Worm (Caenorhabditis elegans) whole organism, L3 larva: ENCODE measurements around the gene mnk-1.
A peak's percentile ranks its signal among the peaks of the same experiment; 100 is the strongest.

Experiments
- ZK546.5 ChIP-seq: sonication (generic microtip); optimal IDR thresholded peaks from 2 replicates; lab custom pipeline; 2017; ENCODE audit warnings: missing biosample characterization, missing genetic modification characterization
- ama-1 ChIP-seq: fragments of 150-350 bp; optimal IDR thresholded peaks from 2 replicates; lab custom pipeline; 2018
- ceh-9 ChIP-seq: sonication (generic microtip); optimal IDR thresholded peaks from 2 replicates; lab custom pipeline; 2018; ENCODE audit warnings: missing biosample characterization, missing genetic modification characterization
- elt-1 ChIP-seq: fragments of 150-350 bp; optimal IDR thresholded peaks from 2 replicates; lab custom pipeline; 2014; ENCODE audit warnings: missing biosample characterization, missing genetic modification characterization
- fkh-2 ChIP-seq: fragments of 150-350 bp; optimal IDR thresholded peaks from 2 replicates; lab custom pipeline; 2014; ENCODE audit warnings: missing biosample characterization, missing genetic modification reagents, missing genetic modification characterization
- nhr-12 ChIP-seq: fragments of 150-350 bp; optimal IDR thresholded peaks from 2 replicates; lab custom pipeline; 2014; ENCODE audit warnings: missing biosample characterization, missing genetic modification characterization
- nhr-28 ChIP-seq: fragments of 150-350 bp; optimal IDR thresholded peaks from 2 replicates; lab custom pipeline; 2014; ENCODE audit warnings: missing biosample characterization, missing genetic modification characterization
- nhr-77 ChIP-seq: fragments of 150-350 bp; optimal IDR thresholded peaks from 2 replicates; lab custom pipeline; 2014; ENCODE audit warnings: missing biosample characterization, missing genetic modification characterization
- pqm-1 ChIP-seq: fragments of 150-350 bp; optimal IDR thresholded peaks from 2 replicates; lab custom pipeline; 2017; ENCODE audit warnings: missing biosample characterization, missing genetic modification characterization, inconsistent platforms
- snpc-4 ChIP-seq: fragments of 150-350 bp; optimal IDR thresholded peaks from 2 replicates; lab custom pipeline; 2014; ENCODE audit warnings: missing biosample characterization, missing genetic modification characterization
- unc-39 ChIP-seq: sonication (generic microtip); optimal IDR thresholded peaks from 4 replicates; lab custom pipeline; 2017; ENCODE audit warnings: missing biosample characterization, missing genetic modification characterization

DNA sequence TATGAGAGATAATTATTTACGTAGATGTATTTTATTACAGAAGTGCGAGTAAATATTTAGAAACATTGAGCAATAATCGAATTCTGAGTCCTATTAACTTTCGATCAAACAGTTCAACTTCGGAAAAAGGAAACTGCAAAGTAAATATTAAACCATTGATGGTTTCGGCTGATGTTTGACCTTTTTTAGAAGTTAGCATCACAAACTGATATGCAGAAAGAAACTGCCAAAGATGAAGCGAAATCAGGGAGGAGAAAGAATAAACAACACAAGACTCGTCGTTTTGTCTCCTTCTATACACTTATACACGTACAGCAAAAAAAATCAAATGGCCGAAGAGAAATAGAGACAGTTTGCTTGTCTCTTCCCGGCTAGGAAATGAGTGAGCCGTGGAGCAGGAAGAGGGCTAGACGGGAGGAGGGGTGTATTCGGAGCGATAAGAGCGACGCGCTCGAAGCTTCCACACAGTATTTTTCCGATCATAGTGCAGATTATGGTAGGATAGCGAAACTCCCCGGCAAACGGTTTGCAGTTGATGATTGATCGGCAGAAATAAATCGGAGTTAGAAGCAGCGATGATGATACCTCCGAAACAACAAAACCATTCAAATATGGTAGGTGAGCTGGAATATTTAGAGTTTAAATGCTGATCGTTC is 1.8 kb upstream of the mnk-1 start:
- TF ChIP-seq elt-1 (tag; lab: Kevin White, UChicago) (no peak), pqm-1 (tag; lab: Kevin White, UChicago) (peak; percentile 2), nhr-12 (tag; lab: Kevin White, UChicago) (no peak), unc-39 (tag; lab: Kevin White, UChicago) (no peak), ama-1 (lab: Kevin White, UChicago) (peak; percentile 90), ZK546.5 (tag; lab: Kevin White, UChicago) (no peak), nhr-28 (tag; lab: Kevin White, UChicago) (no peak), ceh-9 (tag; lab: Kevin White, UChicago) (no peak), nhr-77 (tag; lab: Kevin White, UChicago) (no peak), fkh-2 (tag; lab: Kevin White, UChicago) (no peak), snpc-4 (tag; lab: Kevin White, UChicago) (no peak)
